Fruit fly (Drosophila melanogaster): ENCODE results near the gene Ubc87F.

Gene Ubc87F

dm6 chr3R:13682994-13683623 is 34.9 kb downstream of the Ubc87F start:
- no peak for TF ChIP-seq CG17328 (GFP tag; IDR thresholded peaks at IDR 0.05)
- no peak for TF ChIP-seq CG4328 (GFP tag; optimal IDR thresholded peaks at IDR 0.05)
- TF ChIP-seq CG10654 (GFP tag; optimal IDR thresholded peaks at IDR 0.05) = no peak
- peak; percentile 99 for TF ChIP-seq MESR4 (GFP tag; optimal IDR thresholded peaks at IDR 0.05)
- TF ChIP-seq pzg (GFP tag; optimal IDR thresholded peaks at IDR 0.05) = peak; percentile 63
- no peak for TF ChIP-seq CG7963 (GFP tag; IDR thresholded peaks at IDR 0.05; ENCODE audit: partially characterized antibody)
- TF ChIP-seq CG34376 (GFP tag; optimal IDR thresholded peaks at IDR 0.05) = no peak
- no peak for TF ChIP-seq jing (GFP tag; optimal IDR thresholded peaks at IDR 0.05)
- no peak for TF ChIP-seq gcm2 (GFP tag; optimal IDR thresholded peaks at IDR 0.05)
- TF ChIP-seq Med (GFP tag) = peak; percentile 70
- no peak for TF ChIP-seq Scr (GFP tag; IDR thresholded peaks at IDR 0.05; ENCODE audit: partially characterized antibody)
- peak; percentile 86 for TF ChIP-seq CG9797 (GFP tag; optimal IDR thresholded peaks at IDR 0.05)
- TF ChIP-seq tap (tag; optimal IDR thresholded peaks at IDR 0.05) = no peak
- no peak for TF ChIP-seq lov (optimal IDR thresholded peaks at IDR 0.05)
- no peak for TF ChIP-seq lov (GFP tag; IDR thresholded peaks at IDR 0.05)
- no peak for TF ChIP-seq CG2120 (GFP tag; optimal IDR thresholded peaks at IDR 0.05)
- no peak for TF ChIP-seq CG30403 (GFP tag; optimal IDR thresholded peaks at IDR 0.05)
- TF ChIP-seq Hr3 (GFP tag; optimal IDR thresholded peaks at IDR 0.05) = no peak
- TF ChIP-seq HmgD (GFP tag; optimal IDR thresholded peaks at IDR 0.05) = peak; percentile 15
- TF ChIP-seq fd102C (GFP tag; optimal IDR thresholded peaks at IDR 0.05) = no peak
- 0 out of 2 replicates have a peak, but pooled peaks have one; percentile 18 for TF ChIP-seq vvl (GFP tag; IDR thresholded peaks at IDR 0.05)
- no peak for TF ChIP-seq CG34422 (GFP tag; IDR thresholded peaks at IDR 0.05)
- no peak for TF ChIP-seq Ada2b (GFP tag; IDR thresholded peaks at IDR 0.05)
- TF ChIP-seq CG4707 (GFP tag; optimal IDR thresholded peaks at IDR 0.05) = no peak
- no peak for TF ChIP-seq croc (GFP tag; conservative IDR thresholded peaks at IDR 0.05)
- TF ChIP-seq phol (tag; optimal IDR thresholded peaks at IDR 0.05) = no peak
- TF ChIP-seq NC2β (GFP tag; optimal IDR thresholded peaks at IDR 0.05) = no peak
- TF ChIP-seq HLHmδ (GFP tag; optimal IDR thresholded peaks at IDR 0.05) = peak; percentile 61
- no peak for TF ChIP-seq bowl (GFP tag; IDR thresholded peaks at IDR 0.05)
- no peak for TF ChIP-seq ro (GFP tag; IDR thresholded peaks at IDR 0.05)
- TF ChIP-seq Mes4 (GFP tag; optimal IDR thresholded peaks at IDR 0.05) = no peak
- TF ChIP-seq GATAe (GFP tag; conservative IDR thresholded peaks at IDR 0.05) = no peak
- no peak for TF ChIP-seq cad (GFP tag; optimal IDR thresholded peaks at IDR 0.05)
- TF ChIP-seq CG1603 (tag; optimal IDR thresholded peaks at IDR 0.05) = peak; percentile 41
- TF ChIP-seq Lhr (GFP tag; optimal IDR thresholded peaks at IDR 0.05) = peak; percentile 23
- TF ChIP-seq CG10274 (GFP tag; optimal IDR thresholded peaks at IDR 0.05) = no peak
- TF ChIP-seq Dp (GFP tag; optimal IDR thresholded peaks at IDR 0.05) = peak; percentile 89
- TF ChIP-seq CG12219 (GFP tag; optimal IDR thresholded peaks at IDR 0.05) = no peak
- no peak for TF ChIP-seq grn (GFP tag; optimal IDR thresholded peaks at IDR 0.05)
- TF ChIP-seq sima (GFP tag; optimal IDR thresholded peaks at IDR 0.05) = no peak
- no peak for TF ChIP-seq Asciz (GFP tag; optimal IDR thresholded peaks at IDR 0.05)
- peak; percentile 7 for TF ChIP-seq trem (tag; optimal IDR thresholded peaks at IDR 0.05)
- no peak for TF ChIP-seq mld (GFP tag; IDR thresholded peaks at IDR 0.05; ENCODE audit: partially characterized antibody)
- TF ChIP-seq Taf1 (GFP tag; IDR thresholded peaks at IDR 0.05) = no peak
- no peak for TF ChIP-seq br (optimal IDR thresholded peaks at IDR 0.05)
- peak; percentile 1 for TF ChIP-seq lilli (GFP tag; optimal IDR thresholded peaks at IDR 0.05)
- TF ChIP-seq CG11456 (GFP tag; IDR thresholded peaks at IDR 0.05) = no peak
- no peak for TF ChIP-seq gt (GFP tag; IDR thresholded peaks at IDR 0.05)
- TF ChIP-seq sens (GFP tag) = no peak
- no peak for TF ChIP-seq CG15514 (GFP tag; optimal IDR thresholded peaks at IDR 0.05)
- no peak for TF ChIP-seq oc (tag; optimal IDR thresholded peaks at IDR 0.05)

Measured in whole organism, embryonic.